Fruit fly (Drosophila melanogaster) whole organism, pupa: ENCODE results near the gene CG33298.

Source experiments
- CG10348 ChIP-seq: fragments of 200-800 bp; sonication (Bioruptor generic); IDR thresholded peaks from 2 replicates; pipeline ENCODE4 v1.3.6; 2022; ENCODE audit warnings: missing biosample characterization, missing genetic modification characterization
- CG12605 ChIP-seq: fragments of 200-800 bp; sonication (Bioruptor generic); IDR thresholded peaks from 2 replicates; pipeline ENCODE4 v1.3.6; 2022; ENCODE audit warnings: missing biosample characterization, missing genetic modification characterization
- CG13204 ChIP-seq: fragments of 200-800 bp; sonication (Bioruptor generic); optimal IDR thresholded peaks from 2 replicates; lab custom pipeline; 2018; ENCODE audit warnings: missing biosample characterization, mild to moderate bottlenecking, missing genetic modification characterization, moderate library complexity
- CG32121 ChIP-seq: fragments of 200-800 bp; sonication (Bioruptor generic); IDR thresholded peaks from 2 replicates; pipeline ENCODE4 v1.3.6; 2022; ENCODE audit warnings: missing biosample characterization, missing genetic modification characterization
- Ets98B ChIP-seq: fragments of 200-800 bp; sonication (Bioruptor generic); IDR thresholded peaks from 2 replicates; pipeline ENCODE4 v1.3.6; 2022; ENCODE audit warnings: missing biosample characterization, missing genetic modification characterization
- fd96Ca ChIP-seq: fragments of 200-800 bp; sonication (Bioruptor generic); IDR thresholded peaks from 3 replicates; pipeline ENCODE4 v1.3.6; 2022; ENCODE audit warnings: missing biosample characterization, missing genetic modification characterization

- TF ChIP-seq CG32121: peak; percentile 95
- TF ChIP-seq CG10348 (GFP tag; lab: Robert Waterston, UW): peak; percentile 52; the same call in 1 of the 2 replicates
- TF ChIP-seq CG12605 (GFP tag; lab: Robert Waterston, UW): peak; percentile 94
- TF ChIP-seq CG13204 (GFP tag; lab: Kevin White, UChicago): peak; percentile 23
- peak; percentile 81; the same call in 2 of the 3 replicates for TF ChIP-seq fd96Ca
- peak; percentile 96 for TF ChIP-seq Ets98B (GFP tag; lab: Robert Waterston, UW)
These were observed 25.9 kb downstream of the CG33298 start, which contains the start of gene Oatp30B for dm6 chr2L:9520886-9521868.
